Worm (Caenorhabditis elegans): Measurements from ENCODE around the gene pals-38.

DNA sequence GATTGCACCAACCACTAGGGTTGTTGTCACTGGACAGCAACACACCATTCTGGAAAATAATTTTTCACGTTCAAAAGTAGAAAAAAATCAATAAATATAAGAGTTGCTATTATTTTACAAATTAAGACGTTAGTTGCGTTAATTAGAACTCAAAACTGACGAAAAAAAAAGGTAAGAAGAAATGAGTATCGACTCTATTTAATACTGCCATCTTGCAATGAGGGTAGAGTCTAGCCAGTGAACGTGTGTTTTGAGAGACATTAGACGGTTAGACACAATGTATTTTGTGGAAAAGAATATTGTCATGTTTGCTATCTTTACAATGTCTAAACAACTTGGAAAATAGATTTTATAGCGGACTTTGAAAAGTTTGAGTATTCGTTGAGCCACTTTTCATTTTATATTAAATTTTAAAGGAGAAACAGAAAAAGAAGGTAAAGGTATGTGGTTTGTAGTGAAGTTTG is 33.1 kb downstream of the pals-38 start, which contains the start of gene cdr-6:
- TF ChIP-seq nhr-12 (tag; optimal IDR thresholded peaks at IDR 0.05) (no peak), nhr-90 (tag; optimal IDR thresholded peaks at IDR 0.05; ENCODE audit: poor library complexity) (no peak), snpc-4 (tag; optimal IDR thresholded peaks at IDR 0.05) (no peak), fkh-10 (GFP tag; optimal IDR thresholded peaks at IDR 0.05) (no peak), lin-39 (tag; optimal IDR thresholded peaks at IDR 0.05) (no peak), swsn-7 (tag; optimal IDR thresholded peaks at IDR 0.05) (no peak), sup-37 (GFP tag; optimal IDR thresholded peaks at IDR 0.05) (no peak), mep-1 (tag; optimal IDR thresholded peaks at IDR 0.05) (peak; percentile 5)
